Worm (Caenorhabditis elegans): ENCODE results near the gene F26F2.1.

DNA sequence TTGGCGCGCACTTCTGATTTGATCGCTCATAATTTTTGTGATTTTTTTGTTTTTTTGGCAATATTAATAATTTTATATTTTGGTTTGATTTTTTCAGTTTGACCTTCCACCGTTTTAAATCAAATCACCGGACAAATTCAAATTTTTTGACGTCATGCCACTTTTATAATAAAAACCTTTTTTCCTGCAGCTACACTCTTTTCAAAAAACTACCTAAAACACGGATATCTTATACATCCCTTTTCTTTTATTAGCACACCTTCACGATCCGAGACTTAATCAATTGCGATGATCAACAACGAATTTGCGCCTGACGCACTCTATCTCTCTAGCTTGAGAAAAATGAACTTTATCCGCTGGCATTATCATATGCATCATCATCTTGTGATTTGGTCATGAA lies 47.8 kb upstream of the F26F2.1 start, which contains the start of gene grd-2:
- TF ChIP-seq ztf-11 (tag; optimal IDR thresholded peaks at IDR 0.05) (no peak), unc-39 (tag; optimal IDR thresholded peaks at IDR 0.05) (no peak), nhr-28 (tag; optimal IDR thresholded peaks at IDR 0.05) (no peak), elt-1 (tag; optimal IDR thresholded peaks at IDR 0.05; ENCODE audit: borderline replicate concordance, insufficient read depth) (no peak), nhr-76 (tag; optimal IDR thresholded peaks at IDR 0.05) (no peak), ham-2 (GFP tag; optimal IDR thresholded peaks at IDR 0.05) (no peak), bed-3 (GFP tag; optimal IDR thresholded peaks at IDR 0.05) (no peak), snpc-4 (tag; optimal IDR thresholded peaks at IDR 0.05) (no peak), mab-5 (tag; optimal IDR thresholded peaks at IDR 0.05) (no peak), blmp-1 (tag; optimal IDR thresholded peaks at IDR 0.05) (no peak), mep-1 (tag; optimal IDR thresholded peaks at IDR 0.05) (no peak), nhr-12 (tag; optimal IDR thresholded peaks at IDR 0.05) (no peak), lin-32 (GFP tag; optimal IDR thresholded peaks at IDR 0.05) (no peak)

Data from whole organism, mixed stage, embryonic.